Worm (Caenorhabditis elegans): Measurements from ENCODE around the gene col-156.
"Not testable (repeated sequence)": the region's sequence is repeated elsewhere in the genome, so short reads cannot be mapped to it uniquely, and the experiment has no call there.

The col-156 gene

DNA sequence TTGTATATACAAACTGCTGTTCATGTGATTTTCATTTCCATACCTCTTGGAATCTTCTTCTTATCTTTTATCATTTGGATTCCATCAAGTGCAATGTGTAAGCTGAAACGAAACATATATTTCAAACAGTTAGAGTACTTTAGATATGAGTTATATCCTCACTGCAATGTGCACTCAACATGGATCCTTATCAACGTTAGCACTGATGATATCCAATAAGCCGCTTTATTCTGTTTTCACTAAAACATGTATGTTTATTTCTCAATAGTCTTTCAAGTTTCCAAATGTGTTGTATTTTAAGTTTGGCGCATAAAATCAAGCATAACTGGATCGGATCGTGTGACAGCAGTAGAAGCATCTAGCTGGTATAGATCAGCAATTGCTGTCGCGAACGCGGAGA lies 36.5 kb upstream of the col-156 start, which contains the start of gene T11F9.10:
TSS of gene T11F9.10 (plus strand) at position 301 of the 400 bp plus-strand sequence.
- TF ChIP-seq syd-9 (tag; optimal IDR thresholded peaks at IDR 0.05): no peak
- no peak for TF ChIP-seq elt-4 (tag; optimal IDR thresholded peaks at IDR 0.05)
- TF ChIP-seq K02D7.2 (tag; optimal IDR thresholded peaks at IDR 0.05): no peak
- no peak for TF ChIP-seq nfya-1 (tag; optimal IDR thresholded peaks at IDR 0.05)
- TF ChIP-seq pax-1 (tag; optimal IDR thresholded peaks at IDR 0.05): no peak
- TF ChIP-seq pros-1 (tag; optimal IDR thresholded peaks at IDR 0.05): no peak
- TF ChIP-seq fkh-10 (GFP tag; optimal IDR thresholded peaks at IDR 0.05): no peak
- no peak for TF ChIP-seq ref-2 (tag; optimal IDR thresholded peaks at IDR 0.05)
- TF ChIP-seq gmeb-2 (tag; optimal IDR thresholded peaks at IDR 0.05): no peak
- TF ChIP-seq hlh-6 (tag; optimal IDR thresholded peaks at IDR 0.05): no peak
- no peak for TF ChIP-seq elt-2 (tag; optimal IDR thresholded peaks at IDR 0.05)
- no peak for TF ChIP-seq Y22D7AL.16 (tag; optimal IDR thresholded peaks at IDR 0.05)
- no peak for TF ChIP-seq dve-1 (tag; optimal IDR thresholded peaks at IDR 0.05)
- no peak for TF ChIP-seq ceh-22 (tag; optimal IDR thresholded peaks at IDR 0.05)
- no peak for TF ChIP-seq F13H6.1 (tag; optimal IDR thresholded peaks at IDR 0.05)
- TF ChIP-seq nhr-232 (tag; optimal IDR thresholded peaks at IDR 0.05): no peak

DNA sequence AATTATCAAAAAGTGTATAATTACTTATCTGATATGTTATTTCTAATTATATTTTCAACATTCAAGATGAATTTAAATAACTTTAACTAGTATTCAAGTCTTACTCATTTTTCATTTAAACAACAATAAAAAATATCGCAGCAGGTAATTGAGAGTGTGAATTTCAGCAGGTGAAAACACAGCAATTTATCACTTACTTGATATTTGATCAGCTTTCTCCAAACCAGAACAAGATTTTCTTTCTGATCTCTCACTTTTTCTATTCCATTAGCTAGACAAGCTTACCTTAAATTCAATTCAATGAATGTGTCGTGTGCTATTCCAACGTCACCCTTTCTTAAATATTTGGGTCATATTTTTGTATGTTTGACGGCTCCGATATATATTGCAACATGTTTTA lies 35.4 kb upstream of the col-156 start, which contains the start of gene srh-1:
TSS of gene srh-1 (plus strand) at position 301 of the 400 bp plus-strand sequence.
- TF ChIP-seq unc-42 (tag; optimal IDR thresholded peaks at IDR 0.05) (no peak), ceh-18 (tag; optimal IDR thresholded peaks at IDR 0.05) (no peak), gmeb-2 (tag; optimal IDR thresholded peaks at IDR 0.05) (no peak), Y22D7AL.16 (tag; optimal IDR thresholded peaks at IDR 0.05) (no peak), npax-4 (tag; optimal IDR thresholded peaks at IDR 0.05) (no peak)

- TF ChIP-seq eyg-1 (tag; optimal IDR thresholded peaks at IDR 0.05) (no peak), dmd-4 (tag; optimal IDR thresholded peaks at IDR 0.05; ENCODE audit: borderline replicate concordance) (no peak), ama-1 (optimal IDR thresholded peaks at IDR 0.05) (no peak), sdc-2 (tag; optimal IDR thresholded peaks at IDR 0.05) (no peak)
Measured at ce11 chrV:11484404-11484803, 34.2 kb upstream of the col-156 start.

- not testable (repeated sequence) for TF ChIP-seq ztf-16, nfya-1, pqm-1 (tag; optimal IDR thresholded peaks at IDR 0.05)
Measured at ce11 chrV:11483580-11484092, 33.5 kb upstream of the col-156 start, which contains the start of gene col-157. TSS of gene col-157 (plus strand) at chrV:11484042.

DNA sequence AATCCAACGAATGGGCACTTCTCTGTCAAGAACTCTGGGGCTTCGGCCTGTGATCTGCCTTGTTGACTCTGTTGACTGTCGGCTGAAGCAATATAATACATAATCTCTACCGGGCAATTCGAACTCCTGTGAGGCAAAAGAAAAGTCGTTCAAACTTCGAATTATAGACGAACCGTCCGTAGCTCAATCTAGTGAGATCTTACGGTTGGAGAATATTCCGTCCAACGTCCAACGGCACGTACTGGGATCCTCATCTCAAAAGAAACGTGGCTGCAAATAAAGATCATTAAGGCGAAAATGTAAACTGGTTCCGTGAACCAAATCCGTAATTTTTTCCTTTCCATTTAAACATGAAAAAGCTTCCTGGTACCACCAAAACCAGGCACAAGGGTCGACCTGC lies 30.6 kb upstream of the col-156 start, which contains the start of gene T11F9.14:
TSS of gene T11F9.14 (minus strand) at position 101 of the 400 bp plus-strand sequence.
- TF ChIP-seq sox-2 (GFP tag; IDR thresholded peaks at IDR 0.05); pag-3 (tag; optimal IDR thresholded peaks at IDR 0.05; ENCODE audit: borderline replicate concordance); zip-5 (tag; optimal IDR thresholded peaks at IDR 0.05): not testable (repeated sequence)

- no peak for TF ChIP-seq C38D4.7 (GFP tag; optimal IDR thresholded peaks at IDR 0.05)
- TF ChIP-seq pat-9 (tag; optimal IDR thresholded peaks at IDR 0.05): no peak
- no peak for TF ChIP-seq pha-2 (tag; optimal IDR thresholded peaks at IDR 0.05)
- no peak for TF ChIP-seq C08G9.2 (tag; optimal IDR thresholded peaks at IDR 0.05)
- no peak for TF ChIP-seq sox-4 (tag; optimal IDR thresholded peaks at IDR 0.05)
- TF ChIP-seq elt-4 (tag; optimal IDR thresholded peaks at IDR 0.05): no peak
- no peak for TF ChIP-seq ceh-48 (tag; optimal IDR thresholded peaks at IDR 0.05)
- no peak for TF ChIP-seq lim-6 (tag; optimal IDR thresholded peaks at IDR 0.05)
- no peak for TF ChIP-seq dmd-4 (tag; optimal IDR thresholded peaks at IDR 0.05; ENCODE audit: borderline replicate concordance)
- no peak for TF ChIP-seq mec-3 (tag; optimal IDR thresholded peaks at IDR 0.05; ENCODE audit: borderline replicate concordance)
- no peak for TF ChIP-seq odd-2 (tag; optimal IDR thresholded peaks at IDR 0.05)
- TF ChIP-seq ceh-14 (tag; optimal IDR thresholded peaks at IDR 0.05): no peak
- TF ChIP-seq rnt-1 (tag; optimal IDR thresholded peaks at IDR 0.05): no peak
- TF ChIP-seq syd-9 (tag; optimal IDR thresholded peaks at IDR 0.05): no peak
- TF ChIP-seq ceh-34 (tag; optimal IDR thresholded peaks at IDR 0.05): no peak
- no peak for TF ChIP-seq fax-1 (tag; optimal IDR thresholded peaks at IDR 0.05)
- no peak for TF ChIP-seq zip-5 (tag; optimal IDR thresholded peaks at IDR 0.05)
Measured at ce11 chrV:11479406-11479805, 29.2 kb upstream of the col-156 start, which contains the start of gene T11F9.22. TSS of gene T11F9.22 (plus strand) at chrV:11479706.

Data from whole organism, late embryonic.